Fruit fly (Drosophila melanogaster): Measurements from ENCODE around the gene Myo31DF.

Gene Myo31DF

dm6 chr2L:10442048-10442790 is 64.4 kb downstream of the Myo31DF start, which contains the start of gene loh:
Gene loh, plus strand, starts transcription at chr2L:10442534.
- TF ChIP-seq CG8159 (tag; optimal IDR thresholded peaks at IDR 0.05) (no peak), CG12605 (GFP tag; IDR thresholded peaks at IDR 0.05) (no peak), CG10348 (GFP tag; IDR thresholded peaks at IDR 0.05) (no peak), Pif1B (GFP tag; optimal IDR thresholded peaks at IDR 0.05) (no peak), Snoo (tag; optimal IDR thresholded peaks at IDR 0.05) (peak; percentile 41), CG15710 (tag; optimal IDR thresholded peaks at IDR 0.05) (no peak)
